Worm (Caenorhabditis elegans) whole organism, young adult: ENCODE data around the gene Y54F10AM.8.
A peak's percentile ranks its signal among the peaks of the same experiment; 100 is the strongest.
"Not testable (repeated sequence)": the region's sequence is repeated elsewhere in the genome, so short reads cannot be mapped to it uniquely, and the experiment has no call there.

Source experiments
- B0035.1 ChIP-seq: sonication (generic microtip); optimal IDR thresholded peaks from 2 replicates; lab custom pipeline; 2016; ENCODE audit warnings: missing genetic modification characterization, mild to moderate bottlenecking, missing compliant biosample characterization, missing genotype, missing genetic modification reagents
- B0336.3 ChIP-seq: fragments of 200-800 bp; sonication (Bioruptor generic); IDR thresholded peaks from 2 replicates; pipeline ENCODE4 v1.3.6; 2022; ENCODE audit warnings: missing genetic modification characterization, missing compliant biosample characterization
- D2030.7 ChIP-seq: fragments of 200-800 bp; sonication (Bioruptor generic); IDR thresholded peaks from 2 replicates; pipeline ENCODE4 v1.3.6; 2022; ENCODE audit warnings: missing genetic modification reagents, missing genetic modification characterization, missing compliant biosample characterization
- F33H1.4 ChIP-seq: fragments of 200-800 bp; sonication (Bioruptor generic); IDR thresholded peaks from 2 replicates; pipeline ENCODE4 v1.3.6; 2022; ENCODE audit warnings: missing genetic modification reagents, missing genetic modification characterization, missing compliant biosample characterization
- F39B2.1 ChIP-seq: fragments of 200-800 bp; sonication (Bioruptor generic); IDR thresholded peaks from 2 replicates; pipeline ENCODE4 v1.3.6; 2022; ENCODE audit warnings: missing genetic modification reagents, missing genetic modification characterization, missing compliant biosample characterization
- F55B11.4 ChIP-seq: sonication (generic microtip); optimal IDR thresholded peaks from 2 replicates; lab custom pipeline; 2016; ENCODE audit warnings: missing compliant biosample characterization, missing genetic modification characterization, borderline replicate concordance; ENCODE audit not compliant: insufficient read depth
- F57C9.4 ChIP-seq: sonication (generic microtip); optimal IDR thresholded peaks from 2 replicates; lab custom pipeline; 2017; ENCODE audit warnings: mild to moderate bottlenecking, missing genetic modification characterization, missing compliant biosample characterization
- Y53F4B.3 ChIP-seq: fragments of 200-800 bp; sonication (Bioruptor generic); IDR thresholded peaks from 2 replicates; pipeline ENCODE4 v1.3.6; 2022; ENCODE audit warnings: missing genetic modification reagents, missing genetic modification characterization, missing compliant biosample characterization
- ceh-27 ChIP-seq: fragments of 200-800 bp; sonication (Bioruptor generic); optimal IDR thresholded peaks from 2 replicates; lab custom pipeline; 2018; ENCODE audit warnings: mild to moderate bottlenecking, missing genetic modification characterization, moderate library complexity, missing compliant biosample characterization
- chd-7 ChIP-seq: sonication (generic microtip); optimal IDR thresholded peaks from 2 replicates; lab custom pipeline; 2016; ENCODE audit warnings: mild to moderate bottlenecking, missing genetic modification characterization, moderate library complexity, missing compliant biosample characterization
- egl-44 ChIP-seq: fragments of 200-800 bp; sonication (Bioruptor generic); IDR thresholded peaks from 2 replicates; pipeline ENCODE4 v1.3.6; 2022; ENCODE audit warnings: missing genetic modification reagents, missing genetic modification characterization, missing compliant biosample characterization
- egrh-3 ChIP-seq: fragments of 200-800 bp; sonication (Bioruptor generic); IDR thresholded peaks from 2 replicates; pipeline ENCODE4 v1.3.6; 2022; ENCODE audit warnings: missing genetic modification reagents, missing genetic modification characterization, missing compliant biosample characterization
- ets-4 ChIP-seq: fragments of 200-800 bp; sonication (Bioruptor generic); optimal IDR thresholded peaks from 2 replicates; lab custom pipeline; 2018; ENCODE audit warnings: mild to moderate bottlenecking, missing genetic modification characterization, missing compliant biosample characterization
- hmg-1.2 ChIP-seq: fragments of 200-800 bp; sonication (Bioruptor generic); IDR thresholded peaks from 2 replicates; pipeline ENCODE4 v1.3.6; 2022; ENCODE audit warnings: missing genetic modification reagents, missing genetic modification characterization, missing compliant biosample characterization
- hmg-20 ChIP-seq: fragments of 200-800 bp; sonication (Bioruptor generic); IDR thresholded peaks from 2 replicates; pipeline ENCODE4 v1.3.6; 2022; ENCODE audit warnings: missing genetic modification reagents, missing genetic modification characterization, missing compliant biosample characterization
- lin-26 ChIP-seq: fragments of 200-800 bp; sonication (Bioruptor generic); IDR thresholded peaks from 2 replicates; pipeline ENCODE4 v1.3.6; 2022; ENCODE audit warnings: missing genetic modification reagents, missing genetic modification characterization, missing compliant biosample characterization
- lsl-1 ChIP-seq: fragments of 200-800 bp; sonication (Bioruptor generic); optimal IDR thresholded peaks from 2 replicates; lab custom pipeline; 2018; ENCODE audit warnings: mild to moderate bottlenecking, missing genetic modification characterization, moderate library complexity, missing compliant biosample characterization
- madf-6 ChIP-seq: fragments of 200-800 bp; sonication (Bioruptor generic); IDR thresholded peaks from 2 replicates; pipeline ENCODE4 v1.3.6; 2022; ENCODE audit warnings: missing genetic modification reagents, missing genetic modification characterization, missing compliant biosample characterization
- madf-8 ChIP-seq: fragments of 200-800 bp; sonication (Bioruptor generic); conservative IDR thresholded peaks from 2 replicates; pipeline ENCODE4 v1.3.6; 2022; ENCODE audit warnings: missing genetic modification reagents, missing genetic modification characterization, missing compliant biosample characterization
- mcd-1 ChIP-seq: fragments of 200-800 bp; sonication (Bioruptor generic); IDR thresholded peaks from 2 replicates; pipeline ENCODE4 v1.3.6; 2022; ENCODE audit warnings: missing genetic modification reagents, missing genetic modification characterization, missing compliant biosample characterization
- nhr-80 ChIP-seq: sonication (generic microtip); optimal IDR thresholded peaks from 2 replicates; lab custom pipeline; 2016; ENCODE audit warnings: missing genetic modification characterization, missing compliant biosample characterization
- rpc-1 ChIP-seq, 2 experiments: fragments of 150-350 bp in 1 of 2; sonication (generic microtip) in 1 of 2; optimal IDR thresholded peaks; 2 replicates each; lab custom pipeline; 2014 to 2018; ENCODE audit warnings: missing biosample characterization in 1 of 2, missing genetic modification characterization in 1 of 2, missing genetic modification reagents in 1 of 2, missing genotype in 1 of 2
- sdz-38 ChIP-seq: sonication (generic microtip); optimal IDR thresholded peaks from 2 replicates; lab custom pipeline; 2016; ENCODE audit warnings: missing genotype, missing genetic modification characterization, missing compliant biosample characterization
- snpc-4 ChIP-seq, 5 experiments: fragments of 150-350 bp in 1 of 5; sonication (generic microtip) in 4 of 5; optimal IDR thresholded peaks; 2 replicates each; lab custom pipeline; 2014 to 2018; ENCODE audit warnings: missing genetic modification characterization in 5 of 5, missing biosample characterization in 3 of 5, antibody characterized with exemption in 2 of 5, mild to moderate bottlenecking in 2 of 5, missing compliant biosample characterization in 2 of 5, missing genotype in 2 of 5, moderate library complexity in 2 of 5, missing genetic modification reagents in 1 of 5
- xnd-1 ChIP-seq: sonication (generic microtip); optimal IDR thresholded peaks from 2 replicates; lab custom pipeline; 2016; ENCODE audit warnings: missing genotype, missing genetic modification reagents, missing genetic modification characterization, missing compliant biosample characterization
- zfh-2 ChIP-seq: fragments of 200-800 bp; sonication (Bioruptor generic); conservative IDR thresholded peaks from 2 replicates; pipeline ENCODE4 v1.3.6; 2022; ENCODE audit warnings: missing genetic modification reagents, missing genetic modification characterization, missing compliant biosample characterization
- ztf-22 ChIP-seq: fragments of 200-800 bp; sonication (Bioruptor generic); optimal IDR thresholded peaks from 2 replicates; lab custom pipeline; 2018; ENCODE audit warnings: mild to moderate bottlenecking, missing genetic modification characterization, moderate library complexity, missing compliant biosample characterization

Y54F10AM.8 gene

DNA sequence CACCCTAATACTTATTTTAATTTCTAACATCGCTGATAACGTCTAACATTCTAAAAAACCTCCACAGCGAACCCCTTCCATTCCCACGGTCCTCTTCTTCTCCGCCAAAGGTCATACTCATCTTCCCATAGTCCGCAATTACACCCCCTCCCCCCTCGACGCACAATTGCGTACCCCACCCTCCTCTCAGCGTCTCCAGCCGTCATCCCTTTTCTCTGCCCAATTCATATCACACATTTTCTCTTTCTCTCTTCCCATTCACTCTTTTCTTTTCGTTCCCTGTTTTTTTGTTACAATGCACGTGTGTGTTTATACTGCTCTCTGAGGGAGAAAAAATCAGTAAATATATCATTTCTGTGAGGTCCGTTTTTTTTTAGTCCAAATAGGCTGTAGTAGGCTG is 35.9 kb downstream of the Y54F10AM.8 start (continued):
- TF ChIP-seq chd-7 (tag; lab: Kevin White, UChicago) = no peak
- no peak for TF ChIP-seq ztf-22 (GFP tag; lab: Kevin White, UChicago)
- no peak for TF ChIP-seq ets-4 (GFP tag; lab: Kevin White, UChicago)
- peak; percentile 38 for TF ChIP-seq nhr-80 (tag; lab: Kevin White, UChicago)
- TF ChIP-seq mcd-1 (GFP tag; lab: Robert Waterston, UW) = peak; percentile 56
- no peak for TF ChIP-seq F55B11.4 (tag; lab: Kevin White, UChicago)
- no peak for TF ChIP-seq F39B2.1 (GFP tag; lab: Robert Waterston, UW)
- TF ChIP-seq snpc-4 (GFP tag; optimal IDR thresholded peaks at IDR 0.05; lab: Kevin White, UChicago) = no peak
- TF ChIP-seq snpc-4 (tag; optimal IDR thresholded peaks at IDR 0.05; lab: Kevin White, UChicago) = peak in 1 of 4 experiments; percentile 14
- peak; percentile 57 for TF ChIP-seq ceh-27
- no peak for TF ChIP-seq D2030.7 (GFP tag; lab: Robert Waterston, UW)
- no peak for TF ChIP-seq F57C9.4 (tag; lab: Kevin White, UChicago)
- TF ChIP-seq lin-26 = no peak

DNA sequence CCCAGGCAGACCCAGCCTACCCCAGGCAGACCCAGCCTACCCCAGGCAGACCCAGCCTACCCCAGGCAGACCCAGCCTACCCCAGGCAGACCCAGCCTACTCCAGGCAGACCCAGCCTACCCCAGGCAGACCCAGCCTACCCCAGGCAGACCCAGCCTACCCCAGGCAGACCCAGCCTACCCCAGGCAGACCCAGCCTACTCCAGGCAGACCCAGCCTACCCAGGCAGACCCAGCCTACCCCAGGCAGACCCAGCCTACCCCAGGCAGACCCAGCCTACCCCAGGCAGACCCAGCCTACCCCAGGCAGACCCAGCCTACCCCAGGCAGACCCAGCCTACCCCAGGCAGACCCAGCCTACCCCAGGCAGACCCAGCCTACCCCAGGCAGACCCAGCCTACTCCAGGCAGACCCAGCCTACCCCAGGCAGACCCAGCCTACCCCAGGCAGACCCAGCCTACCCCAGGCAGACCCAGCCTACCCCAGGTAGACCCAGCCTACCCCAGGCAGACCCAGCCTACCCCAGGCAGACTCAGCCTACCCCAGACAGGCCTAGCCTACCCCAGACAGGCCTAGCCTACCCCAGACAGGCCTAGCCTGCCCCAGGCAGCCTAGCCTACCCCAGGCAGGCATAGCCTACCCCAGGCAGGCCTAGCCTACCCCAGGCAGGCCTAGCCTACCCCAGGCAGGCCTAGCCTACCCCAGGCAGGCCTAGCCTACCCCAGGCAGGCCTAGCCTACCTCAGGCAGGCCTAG is 36.8 kb downstream of the Y54F10AM.8 start:
- peak; percentile 61; the same call in 1 of the 2 replicates for TF ChIP-seq egrh-3 (GFP tag; lab: Robert Waterston, UW)
- TF ChIP-seq zfh-2 (GFP tag; lab: Robert Waterston, UW) = peak; percentile 51

DNA sequence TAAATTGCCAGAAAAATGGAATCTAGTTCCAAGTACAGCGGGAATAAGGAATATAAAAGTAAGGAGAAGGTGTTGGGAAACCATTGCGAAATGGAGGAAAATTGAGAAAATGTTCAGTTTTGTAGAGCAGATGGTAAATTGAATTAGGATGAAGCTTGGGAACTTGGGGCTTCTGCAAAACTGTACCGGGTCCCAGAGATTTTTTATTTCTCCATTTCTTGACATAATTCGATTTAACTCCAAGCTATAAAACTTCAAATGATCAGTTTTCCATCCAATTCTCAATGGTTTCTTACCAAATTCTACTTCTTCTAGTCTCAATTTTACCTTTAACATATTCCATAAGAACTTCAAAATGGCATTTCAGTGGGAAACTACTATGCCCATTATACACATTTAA is 39.6 kb downstream of the Y54F10AM.8 start, which contains the start of the genes E02H9.9 and E02H9.1:
E02H9.9 (minus strand) TSS at position 101 of the 400 bp plus-strand sequence.
E02H9.1 (plus strand) TSS at position 285 of the 400 bp plus-strand sequence.
- TF ChIP-seq nhr-80 (tag; lab: Kevin White, UChicago) (no peak), Y53F4B.3 (GFP tag; lab: Robert Waterston, UW) (no peak), B0336.3 (GFP tag; lab: Robert Waterston, UW) (no peak), sdz-38 (tag; lab: Kevin White, UChicago) (no peak), B0035.1 (tag; lab: Kevin White, UChicago) (no peak)

ce11 chrIII:2461040-2461715 is 46.6 kb downstream of the Y54F10AM.8 start:
- peak; percentile 74 for TF ChIP-seq xnd-1 (tag; lab: Kevin White, UChicago)
- peak; percentile 65 for TF ChIP-seq madf-8
- TF ChIP-seq madf-6 (GFP tag; lab: Robert Waterston, UW) = peak; percentile 84
- peak; percentile 70 for TF ChIP-seq lsl-1 (GFP tag; lab: Kevin White, UChicago)
- 0 out of 2 replicates have a peak, but pooled peaks have one; percentile 8 for TF ChIP-seq D2030.7 (GFP tag; lab: Robert Waterston, UW)
- TF ChIP-seq F33H1.4 (GFP tag; lab: Robert Waterston, UW) = peak; percentile 87

ce11 chrIII:2460403-2460802 is 47.4 kb downstream of the Y54F10AM.8 start:
- TF ChIP-seq madf-6 (GFP tag; lab: Robert Waterston, UW) = peak; percentile 64
- TF ChIP-seq F33H1.4 (GFP tag; lab: Robert Waterston, UW) = peak; percentile 39
- 0 out of 2 replicates have a peak, but pooled peaks have one; percentile 26 for TF ChIP-seq mcd-1 (GFP tag; lab: Robert Waterston, UW)
- TF ChIP-seq egl-44 (GFP tag; lab: Robert Waterston, UW) = peak; percentile 49; the same call in 1 of the 2 replicates
- TF ChIP-seq hmg-20 (GFP tag; lab: Robert Waterston, UW) = 0 out of 2 replicates have a peak, but pooled peaks have one; percentile 9
- TF ChIP-seq D2030.7 (GFP tag; lab: Robert Waterston, UW) = peak; percentile 53; the same call in 1 of the 2 replicates
- TF ChIP-seq rpc-1 (optimal IDR thresholded peaks at IDR 0.05; lab: Kevin White, UChicago) = not testable (repeated sequence)
- TF ChIP-seq rpc-1 (tag; optimal IDR thresholded peaks at IDR 0.05; lab: Kevin White, UChicago) = peak; percentile 48
- TF ChIP-seq hmg-1.2 = 0 out of 2 replicates have a peak, but pooled peaks have one; percentile 8
- peak; percentile 74 for TF ChIP-seq lin-26
